Fruit fly (Drosophila melanogaster) whole organism, wandering third instar larva: ENCODE measurements around the gene CG14324.

Experiments used
- Hr83 ChIP-seq: fragments of 200-300 bp; sonication (Bioruptor generic); optimal IDR thresholded peaks from 2 replicates; lab custom pipeline; 2016; ENCODE audit warnings: missing biosample characterization, mild to moderate bottlenecking, missing genetic modification characterization, moderate library complexity; ENCODE audit not compliant: poor library complexity, severe bottlenecking
- Jra ChIP-seq: sonication (Bioruptor generic); optimal IDR thresholded peaks from 2 replicates; lab custom pipeline; 2016; ENCODE audit warnings: missing biosample characterization, missing genetic modification characterization
- Myc ChIP-seq: fragments of >200 bp; optimal IDR thresholded peaks from 2 replicates; lab custom pipeline; 2017
- Rel ChIP-seq, 2 experiments: fragments of 200-800 bp; sonication (Bioruptor generic) in 1 of 2; optimal IDR thresholded peaks; 2 replicates in 1 of 2; 3 replicates in 1 of 2; lab custom pipeline; 2016 to 2019; ENCODE audit warnings: mild to moderate bottlenecking in 2 of 2, missing biosample characterization in 2 of 2, missing genetic modification characterization in 2 of 2, moderate library complexity in 1 of 2
- lola ChIP-seq: fragments of >200 bp; optimal IDR thresholded peaks from 2 replicates; lab custom pipeline; 2017; ENCODE audit warnings: missing biosample characterization, missing genetic modification characterization
- pan ChIP-seq: fragments of >200 bp; optimal IDR thresholded peaks from 2 replicates; lab custom pipeline; 2017

DNA sequence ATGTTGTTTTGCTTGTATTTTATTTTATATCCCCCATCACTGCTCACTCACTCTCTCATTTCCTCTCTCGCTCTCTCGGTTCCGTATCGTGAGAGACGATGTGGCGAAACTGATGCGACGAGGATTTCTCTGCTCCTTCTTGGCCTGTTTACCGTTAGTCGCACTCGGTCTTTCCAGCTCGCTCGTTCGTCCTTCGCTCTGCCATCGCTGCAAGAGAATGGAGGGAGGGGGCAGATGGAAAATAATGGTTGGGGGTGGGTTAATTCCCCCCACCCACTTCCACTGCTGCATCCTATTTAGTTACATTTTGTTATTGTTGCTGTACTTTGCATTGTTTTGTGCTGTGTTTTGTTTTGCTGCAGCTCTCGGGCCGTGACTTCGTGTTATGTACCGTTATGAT lies 35.3 kb upstream of the CG14324 start:
- no peak for TF ChIP-seq Myc (lab: Kevin White, UChicago)
- no peak for TF ChIP-seq Hr83
- TF ChIP-seq Jra (GFP tag; lab: Kevin White, UChicago), result no peak
- TF ChIP-seq lola, result no peak
- no peak for TF ChIP-seq Rel (GFP tag; optimal IDR thresholded peaks at IDR 0.05; lab: Kevin White, UChicago)
- TF ChIP-seq Rel (tag; optimal IDR thresholded peaks at IDR 0.05; lab: Kevin White, UChicago), result no peak
- no peak for TF ChIP-seq pan (lab: Kevin White, UChicago)
